Worm (Caenorhabditis elegans) whole organism, midembryonic: ENCODE measurements around the gene C16D9.9.

Experiments
- T22C8.4 ChIP-seq: fragments of 200-800 bp; sonication (Bioruptor generic); IDR thresholded peaks from 2 replicates; pipeline ENCODE4 v1.3.6; 2022; ENCODE audit warnings: missing genetic modification characterization, missing compliant biosample characterization
- flt-1 ChIP-seq: fragments of 200-800 bp; sonication (Bioruptor generic); IDR thresholded peaks from 2 replicates; pipeline ENCODE4 v1.3.6; 2022; ENCODE audit warnings: missing genetic modification characterization, missing compliant biosample characterization
- klf-2 ChIP-seq: fragments of 200-800 bp; sonication (Bioruptor generic); conservative IDR thresholded peaks from 2 replicates; pipeline ENCODE4 v1.3.6; 2022; ENCODE audit warnings: missing genetic modification reagents, missing genetic modification characterization, missing compliant biosample characterization
- med-1 ChIP-seq: sonication (generic microtip); optimal IDR thresholded peaks from 2 replicates; lab custom pipeline; 2017; ENCODE audit warnings: missing genetic modification characterization, mild to moderate bottlenecking, missing compliant biosample characterization, antibody characterized with exemption, missing genetic modification reagents; ENCODE audit not compliant: insufficient read depth
- ref-1 ChIP-seq: fragments of 200-800 bp; sonication (Bioruptor generic); conservative IDR thresholded peaks from 2 replicates; pipeline ENCODE4 v1.3.6; 2022; ENCODE audit warnings: missing genetic modification reagents, missing genetic modification characterization, missing compliant biosample characterization
- tab-1 ChIP-seq: fragments of 200-800 bp; sonication (Bioruptor generic); IDR thresholded peaks from 2 replicates; pipeline ENCODE4 v1.3.6; 2022; ENCODE audit warnings: missing genetic modification characterization, missing compliant biosample characterization
- ztf-23 ChIP-seq: fragments of 200-800 bp; sonication (Bioruptor generic); IDR thresholded peaks from 2 replicates; pipeline ENCODE4 v1.3.6; 2022; ENCODE audit warnings: missing genetic modification reagents, missing genetic modification characterization, missing compliant biosample characterization

ce11 chrV:8226812-8227211 is 37.2 kb upstream of the C16D9.9 start, which contains the start of gene K07C11.10:
- TF ChIP-seq klf-2 = no peak
- no peak for TF ChIP-seq T22C8.4 (GFP tag; lab: Robert Waterston, UW)
- no peak for TF ChIP-seq med-1 (GFP tag; lab: Kevin White, UChicago)
- no peak for TF ChIP-seq ztf-23 (GFP tag; lab: Robert Waterston, UW)
- TF ChIP-seq flt-1 (GFP tag; lab: Robert Waterston, UW) = no peak
- TF ChIP-seq ref-1 (GFP tag; lab: Robert Waterston, UW) = no peak
- no peak for TF ChIP-seq tab-1 (GFP tag; lab: Robert Waterston, UW)
